Worm (Caenorhabditis elegans): ENCODE measurements around the gene Y53F4B.26.

ce11 chrII:15145594-15145993 is 4.8 kb upstream of the Y53F4B.26 start, which contains the start of gene Y53F4B.27:
- no peak for TF ChIP-seq tbx-7 (tag; optimal IDR thresholded peaks at IDR 0.05)
- TF ChIP-seq ceh-48 (tag; optimal IDR thresholded peaks at IDR 0.05) = no peak
- no peak for TF ChIP-seq ama-1 (optimal IDR thresholded peaks at IDR 0.05)

Measured in whole organism, late embryonic.